Fruit fly (Drosophila melanogaster): ENCODE data around the gene RpL14.

RpL14 gene

dm6 chr3L:8600752-8601433 lies at the start of gene RpL14, which contains the start of gene Nelf-E:
Gene RpL14 (plus strand): TSS chr3L:8601006.
Gene Nelf-E (minus strand): TSS chr3L:8600879.
- TF ChIP-seq dl (GFP tag; optimal IDR thresholded peaks at IDR 0.05; ENCODE audit: insufficient read depth in 1 of 2, partially characterized antibody in 2 of 2) = no peak
- TF ChIP-seq Vsx2 (GFP tag; optimal IDR thresholded peaks at IDR 0.05; ENCODE audit: partially characterized antibody) = no peak
- peak; percentile 84 to 91 for TF ChIP-seq foxo (GFP tag; optimal IDR thresholded peaks at IDR 0.05)
- peak; percentile 87 for TF ChIP-seq sv (GFP tag; optimal IDR thresholded peaks at IDR 0.05)
- peak; percentile 74 for TF ChIP-seq GATAd (GFP tag; optimal IDR thresholded peaks at IDR 0.05)
- peak; percentile 98 for TF ChIP-seq rgr (GFP tag; optimal IDR thresholded peaks at IDR 0.05)
- no peak for TF ChIP-seq tai (GFP tag; optimal IDR thresholded peaks at IDR 0.05)
- TF ChIP-seq pan (optimal IDR thresholded peaks at IDR 0.05) = no peak
- TF ChIP-seq Abd-B (GFP tag; optimal IDR thresholded peaks at IDR 0.05) = no peak
- TF ChIP-seq Rel (GFP tag; optimal IDR thresholded peaks at IDR 0.05) = no peak
- TF ChIP-seq Rel (tag; optimal IDR thresholded peaks at IDR 0.05) = peak; percentile 80
- no peak for TF ChIP-seq lola (GFP tag; optimal IDR thresholded peaks at IDR 0.05)
- peak; percentile 78 for TF ChIP-seq ey (GFP tag; optimal IDR thresholded peaks at IDR 0.05)
- peak; percentile 95 for TF ChIP-seq br (GFP tag; optimal IDR thresholded peaks at IDR 0.05)
- TF ChIP-seq Myc (optimal IDR thresholded peaks at IDR 0.05) = peak; percentile 71
- TF ChIP-seq Hr78 (GFP tag; optimal IDR thresholded peaks at IDR 0.05) = no peak
- no peak for TF ChIP-seq Jra (GFP tag; optimal IDR thresholded peaks at IDR 0.05)
- TF ChIP-seq dsf (GFP tag; optimal IDR thresholded peaks at IDR 0.05; ENCODE audit: borderline replicate concordance) = no peak
- peak; percentile 81 for TF ChIP-seq psq (GFP tag; optimal IDR thresholded peaks at IDR 0.05)
- TF ChIP-seq sage (GFP tag; optimal IDR thresholded peaks at IDR 0.05) = no peak
- no peak for TF ChIP-seq Mio (GFP tag; optimal IDR thresholded peaks at IDR 0.05)
- TF ChIP-seq CG32264 (GFP tag; optimal IDR thresholded peaks at IDR 0.05) = peak; percentile 87
- TF ChIP-seq jim (GFP tag; optimal IDR thresholded peaks at IDR 0.05) = no peak
- peak; percentile 95 for TF ChIP-seq h (GFP tag; optimal IDR thresholded peaks at IDR 0.05)
- TF ChIP-seq Sp1 (GFP tag; optimal IDR thresholded peaks at IDR 0.05) = peak; percentile 93
- no peak for TF ChIP-seq CrebA (GFP tag; optimal IDR thresholded peaks at IDR 0.05; ENCODE audit: borderline replicate concordance)
- TF ChIP-seq usp (GFP tag; optimal IDR thresholded peaks at IDR 0.05) = no peak
- peak; percentile 98 for TF ChIP-seq Hr83 (GFP tag; optimal IDR thresholded peaks at IDR 0.05; ENCODE audit: poor library complexity, severe bottlenecking)
- TF ChIP-seq N (GFP tag; optimal IDR thresholded peaks at IDR 0.05) = no peak
- no peak for TF ChIP-seq brk (GFP tag; optimal IDR thresholded peaks at IDR 0.05)
- no peak for TF ChIP-seq Dif (GFP tag; optimal IDR thresholded peaks at IDR 0.05; ENCODE audit: partially characterized antibody)
- TF ChIP-seq woc (GFP tag; optimal IDR thresholded peaks at IDR 0.05) = no peak
- TF ChIP-seq Hnf4 (GFP tag; optimal IDR thresholded peaks at IDR 0.05) = no peak
- TF ChIP-seq CG9705 (GFP tag; optimal IDR thresholded peaks at IDR 0.05) = peak; percentile 94
- peak; percentile 91 for TF ChIP-seq HLH106 (tag; optimal IDR thresholded peaks at IDR 0.05)
- peak; percentile 99 for TF ChIP-seq fru (GFP tag; optimal IDR thresholded peaks at IDR 0.05)
- peak; percentile 88 for TF ChIP-seq OdsH (GFP tag; optimal IDR thresholded peaks at IDR 0.05)
- TF ChIP-seq dmrt93B (GFP tag; optimal IDR thresholded peaks at IDR 0.05) = peak; percentile 96

DNA sequence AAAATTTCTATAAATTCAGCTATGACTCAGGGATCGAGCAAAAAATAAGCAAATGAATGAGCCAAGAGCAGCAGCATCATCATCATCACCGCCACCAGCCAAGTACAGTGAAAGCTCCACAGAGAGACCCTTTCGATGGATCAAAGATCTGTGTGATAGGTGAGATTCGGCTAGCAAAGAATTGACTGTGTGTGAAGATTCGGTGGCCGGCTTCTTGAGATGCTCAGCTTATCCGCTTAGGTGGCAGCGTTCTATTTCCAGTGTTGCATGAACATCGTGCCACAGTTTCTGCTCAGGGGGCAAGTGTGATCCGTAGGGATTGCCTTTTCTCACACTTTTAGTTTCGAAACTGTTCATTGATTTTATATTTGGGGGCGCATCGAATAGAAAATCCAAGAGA lies 47.7 kb upstream of the RpL14 start:
- TF ChIP-seq Abd-B (GFP tag; optimal IDR thresholded peaks at IDR 0.05) = no peak
- TF ChIP-seq Dif (GFP tag; optimal IDR thresholded peaks at IDR 0.05; ENCODE audit: partially characterized antibody) = no peak
- no peak for TF ChIP-seq dl (GFP tag; optimal IDR thresholded peaks at IDR 0.05; ENCODE audit: insufficient read depth in 1 of 2, partially characterized antibody in 2 of 2)
- no peak for TF ChIP-seq foxo (GFP tag; optimal IDR thresholded peaks at IDR 0.05)
- no peak for TF ChIP-seq Rel (GFP tag; optimal IDR thresholded peaks at IDR 0.05)
- TF ChIP-seq Rel (tag; optimal IDR thresholded peaks at IDR 0.05) = no peak
- TF ChIP-seq usp (GFP tag; optimal IDR thresholded peaks at IDR 0.05) = no peak

All from whole organism, wandering third instar larva.